Fruit fly (Drosophila melanogaster): ENCODE data around the gene hang.

- no peak for TF ChIP-seq CG8478 (optimal IDR thresholded peaks at IDR 0.05)
- TF ChIP-seq CTCF (optimal IDR thresholded peaks at IDR 0.05), result peak in 1 of 2 experiments; percentile 25
These were observed at the start of gene hang for dm6 chrX:16422466-16423124.

All from S2 (cell line).